Fruit fly (Drosophila melanogaster) whole organism, adult: Measurements from ENCODE around the gene Cpr72Ec.

ENCODE experiments used
- CG12768 ChIP-seq: fragments of 200-800 bp; sonication (Bioruptor generic); optimal IDR thresholded peaks from 2 replicates; lab custom pipeline; 2017; ENCODE audit warnings: missing biosample characterization, missing genetic modification characterization, mild to moderate bottlenecking, moderate library complexity, missing genetic modification reagents
- CG14711 ChIP-seq: fragments of 200-800 bp; sonication (Bioruptor generic); optimal IDR thresholded peaks from 2 replicates; lab custom pipeline; 2018; ENCODE audit warnings: missing biosample characterization, mild to moderate bottlenecking, missing genetic modification characterization, moderate library complexity
- CG7045 ChIP-seq: fragments of 200-800 bp; sonication (Bioruptor generic); optimal IDR thresholded peaks from 2 replicates; lab custom pipeline; 2017; ENCODE audit warnings: missing biosample characterization, mild to moderate bottlenecking, missing genetic modification characterization
- Crg-1 ChIP-seq: fragments of 200-800 bp; sonication (Bioruptor generic); optimal IDR thresholded peaks from 2 replicates; lab custom pipeline; 2016; ENCODE audit warnings: missing biosample characterization, missing genetic modification characterization
- Hr96 ChIP-seq: fragments of 200-800 bp; sonication (Bioruptor generic); optimal IDR thresholded peaks from 2 replicates; lab custom pipeline; 2016; ENCODE audit warnings: missing biosample characterization, missing genetic modification characterization
- Mnt ChIP-seq: fragments of 200-800 bp; sonication (Bioruptor generic); optimal IDR thresholded peaks from 2 replicates; lab custom pipeline; 2016; ENCODE audit warnings: missing biosample characterization, mild to moderate bottlenecking, missing genetic modification characterization
- bab1 ChIP-seq: fragments of 200-800 bp; sonication (Bioruptor generic); optimal IDR thresholded peaks from 3 replicates; lab custom pipeline; 2019; ENCODE audit warnings: missing biosample characterization, mild to moderate bottlenecking, missing genetic modification characterization, moderate library complexity
- cic ChIP-seq: fragments of 200-800 bp; sonication (Bioruptor generic); optimal IDR thresholded peaks from 2 replicates; lab custom pipeline; 2017; ENCODE audit warnings: missing biosample characterization, mild to moderate bottlenecking, missing genetic modification characterization, moderate library complexity
- kay ChIP-seq: fragments of 200-800 bp; sonication (Bioruptor generic); peaks from one replicate; lab custom pipeline; 2016; ENCODE audit warnings: missing biosample characterization, missing genetic modification characterization, borderline replicate concordance
- ovo ChIP-seq: fragments of 200-800 bp; sonication (Bioruptor generic); optimal IDR thresholded peaks from 2 replicates; lab custom pipeline; 2016; ENCODE audit warnings: missing biosample characterization, missing genetic modification characterization
- toe ChIP-seq: fragments of 200-800 bp; sonication (Bioruptor generic); optimal IDR thresholded peaks from 2 replicates; lab custom pipeline; 2016; ENCODE audit warnings: missing biosample characterization, missing genetic modification characterization

dm6 chr3L:16394506-16394905 lies 27.4 kb upstream of the Cpr72Ec start, which contains the start of gene Gagr:
- TF ChIP-seq bab1 (GFP tag; lab: Kevin White, UChicago) (no peak), Mnt (GFP tag; lab: Kevin White, UChicago) (no peak), CG14711 (no peak), toe (GFP tag; lab: Kevin White, UChicago) (no peak), Crg-1 (GFP tag; lab: Kevin White, UChicago) (no peak), ovo (no peak), cic (GFP tag; lab: Kevin White, UChicago) (no peak), CG12768 (no peak), kay (GFP tag; lab: Kevin White, UChicago) (no peak), Hr96 (no peak), CG7045 (no peak)
